Fruit fly (Drosophila melanogaster): Measurements from ENCODE around the gene CG14567.

- no peak for TF ChIP-seq usp (GFP tag; optimal IDR thresholded peaks at IDR 0.05)
- TF ChIP-seq psq (optimal IDR thresholded peaks at IDR 0.05): no peak
Measured at dm6 chr3L:21688607-21689129, 49.6 kb downstream of the CG14567 start.
